Fruit fly (Drosophila melanogaster) whole organism, prepupa: ENCODE data around the gene MTF-1.

ENCODE experiments used
- CG1621 ChIP-seq: fragments of 200-800 bp; sonication (Bioruptor generic); optimal IDR thresholded peaks from 3 replicates; lab custom pipeline; 2018; ENCODE audit warnings: missing biosample characterization, mild to moderate bottlenecking, missing genetic modification characterization
- CG16779 ChIP-seq: fragments of 200-800 bp; sonication (Bioruptor generic); optimal IDR thresholded peaks from 3 replicates; lab custom pipeline; 2017; ENCODE audit warnings: missing biosample characterization, mild to moderate bottlenecking, missing genetic modification characterization
- CG3919 ChIP-seq: fragments of 200-800 bp; sonication (Bioruptor generic); optimal IDR thresholded peaks from 3 replicates; lab custom pipeline; 2016; ENCODE audit warnings: missing biosample characterization, missing genetic modification characterization
- Sox15 ChIP-seq: fragments of 200-800 bp; sonication (Bioruptor generic); optimal IDR thresholded peaks from 3 replicates; lab custom pipeline; 2016; ENCODE audit warnings: missing biosample characterization, missing genetic modification characterization
- dsx ChIP-seq: fragments of 200-800 bp; optimal IDR thresholded peaks from 3 replicates; lab custom pipeline; 2019; ENCODE audit warnings: missing biosample characterization, mild to moderate bottlenecking, missing genetic modification characterization, moderate library complexity; ENCODE audit not compliant: poor library complexity, severe bottlenecking
- pdm3 ChIP-seq: fragments of 200-800 bp; sonication (Bioruptor generic); optimal IDR thresholded peaks from 3 replicates; lab custom pipeline; 2016; ENCODE audit warnings: missing biosample characterization, missing genetic modification characterization
- ss ChIP-seq, 2 experiments: fragments of 200-800 bp; sonication (Bioruptor generic); optimal IDR thresholded peaks; 2 replicates in 1 of 2; 3 replicates in 1 of 2; lab custom pipeline; 2017 to 2018; ENCODE audit warnings: mild to moderate bottlenecking in 2 of 2, missing biosample characterization in 2 of 2, missing genetic modification characterization in 2 of 2, moderate library complexity in 1 of 2
- vri ChIP-seq: fragments of 200-800 bp; sonication (Bioruptor generic); optimal IDR thresholded peaks from 3 replicates; lab custom pipeline; 2016; ENCODE audit warnings: missing biosample characterization, mild to moderate bottlenecking, missing genetic modification characterization

- TF ChIP-seq CG3919 (GFP tag; lab: Kevin White, UChicago) (no peak), CG16779 (tag; lab: Kevin White, UChicago) (no peak), Sox15 (no peak), ss (GFP tag; optimal IDR thresholded peaks at IDR 0.05; lab: Kevin White, UChicago) (peak in 1 of 2 experiments; percentile 27), pdm3 (no peak), CG1621 (tag; lab: Kevin White, UChicago) (no peak), dsx (GFP tag; lab: Kevin White, UChicago) (no peak), vri (GFP tag; lab: Kevin White, UChicago) (no peak)
These were observed 25.8 kb downstream of the MTF-1 start, which contains the start of the genes phol and CG3552 for dm6 chr3L:9455819-9456388.
